Fruit fly (Drosophila melanogaster): ENCODE data around the gene Dyro.

The Dyro gene

dm6 chr3L:11289130-11289716, 6.5 kb downstream of the Dyro start (continued):
- TF ChIP-seq rib (GFP tag; IDR thresholded peaks at IDR 0.05) (0 out of 2 replicates have a peak, but pooled peaks have one; percentile 42), so (GFP tag; IDR thresholded peaks at IDR 0.05) (no peak), CG14441 (GFP tag; IDR thresholded peaks at IDR 0.05) (peak; percentile 11; the same call in 1 of the 2 replicates), Dfd (GFP tag; optimal IDR thresholded peaks at IDR 0.05) (peak in 1 of 2 experiments; percentile 92), tup (GFP tag; optimal IDR thresholded peaks at IDR 0.05) (no peak), CG11456 (GFP tag; IDR thresholded peaks at IDR 0.05) (0 out of 3 replicates have a peak, but pooled peaks have one; percentile 50), Oaz (GFP tag; IDR thresholded peaks at IDR 0.05) (no peak), tx (GFP tag; optimal IDR thresholded peaks at IDR 0.05) (no peak), CG1832 (GFP tag; optimal IDR thresholded peaks at IDR 0.05) (peak; percentile 23), CG32772 (GFP tag; IDR thresholded peaks at IDR 0.05) (0 out of 2 replicates have a peak, but pooled peaks have one; percentile 9), Med (GFP tag) (peak; percentile 67), CG12769 (tag; optimal IDR thresholded peaks at IDR 0.05) (peak; percentile 36), danr (GFP tag; IDR thresholded peaks at IDR 0.05) (no peak), seq (GFP tag; IDR thresholded peaks at IDR 0.05) (0 out of 2 replicates have a peak, but pooled peaks have one; percentile 11), lov (optimal IDR thresholded peaks at IDR 0.05) (no peak), lov (GFP tag; IDR thresholded peaks at IDR 0.05) (no peak), tgo (GFP tag; IDR thresholded peaks at IDR 0.05) (no peak), lola (GFP tag; optimal IDR thresholded peaks at IDR 0.05) (no peak), Lim3 (GFP tag; IDR thresholded peaks at IDR 0.05) (no peak), chinmo (GFP tag; IDR thresholded peaks at IDR 0.05; ENCODE audit: partially characterized antibody) (0 out of 4 replicates have a peak, but pooled peaks have one; percentile 7), pb (GFP tag; optimal IDR thresholded peaks at IDR 0.05) (no peak), Ada2b (GFP tag; IDR thresholded peaks at IDR 0.05) (peak; percentile 13; the same call in 1 of the 2 replicates), CG3847 (GFP tag; IDR thresholded peaks at IDR 0.05) (no peak), ac (GFP tag; optimal IDR thresholded peaks at IDR 0.05) (no peak), Dll (GFP tag; IDR thresholded peaks at IDR 0.05; ENCODE audit: partially characterized antibody) (no peak), CG6854 (GFP tag; optimal IDR thresholded peaks at IDR 0.05) (no peak), sr (GFP tag; IDR thresholded peaks at IDR 0.05) (peak; percentile 81; the same call in 2 of the 3 replicates), trem (tag; optimal IDR thresholded peaks at IDR 0.05) (no peak), CG15696 (tag; optimal IDR thresholded peaks at IDR 0.05) (no peak), da (GFP tag; optimal IDR thresholded peaks at IDR 0.05) (no peak), HLHmδ (GFP tag; optimal IDR thresholded peaks at IDR 0.05) (no peak)

DNA sequence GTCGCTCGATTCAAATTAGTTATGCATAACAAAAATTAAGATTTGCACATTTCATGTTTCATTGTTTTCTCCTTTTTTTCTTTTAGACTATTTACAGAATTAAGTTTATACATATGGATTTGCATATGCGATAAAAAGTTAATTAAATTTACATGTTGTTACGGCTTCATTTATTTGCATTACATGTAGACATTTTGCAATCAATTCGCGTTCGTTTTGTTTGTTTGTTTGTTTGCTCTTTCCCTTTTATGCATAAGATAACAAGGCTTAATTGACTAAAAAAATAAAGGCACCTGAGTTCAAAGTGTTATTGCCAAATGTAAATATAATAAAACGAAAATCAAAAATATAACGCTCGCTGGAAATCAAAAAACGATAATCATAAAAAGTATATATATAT, 7.7 kb downstream of the Dyro start:
- TF ChIP-seq ap (GFP tag; IDR thresholded peaks at IDR 0.05) = no peak
- no peak for TF ChIP-seq Mad (GFP tag; optimal IDR thresholded peaks at IDR 0.05)
- no peak for TF ChIP-seq CG12769 (tag; optimal IDR thresholded peaks at IDR 0.05)
- TF ChIP-seq CG4854 (GFP tag; optimal IDR thresholded peaks at IDR 0.05) = no peak
- no peak for TF ChIP-seq Ptx1 (GFP tag; IDR thresholded peaks at IDR 0.05)
- TF ChIP-seq al (GFP tag; IDR thresholded peaks at IDR 0.05) = no peak

DNA sequence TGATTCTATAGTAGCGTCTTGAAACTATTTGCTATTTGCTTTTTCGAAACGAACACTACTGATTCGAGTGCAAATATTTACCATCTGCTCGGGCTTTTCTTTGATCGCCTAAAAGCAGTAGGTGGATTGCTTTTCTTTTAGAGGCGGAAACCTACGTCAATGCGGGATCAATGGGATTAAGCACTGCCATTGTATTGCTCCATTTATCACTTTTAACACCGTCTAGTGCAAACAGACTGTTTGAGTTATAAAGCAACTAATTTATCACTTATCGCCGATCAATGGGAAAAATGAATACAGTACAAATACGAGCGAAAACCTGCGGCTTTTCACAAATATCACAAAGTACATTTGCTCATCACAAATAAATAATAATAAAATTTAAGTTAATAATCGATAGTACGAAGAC, 9.1 kb downstream of the Dyro start:
- no peak for TF ChIP-seq CG9817 (tag; optimal IDR thresholded peaks at IDR 0.05)
- peak; percentile 40 for TF ChIP-seq CG6813 (GFP tag; optimal IDR thresholded peaks at IDR 0.05)
- TF ChIP-seq CG5953 (GFP tag; IDR thresholded peaks at IDR 0.05) = no peak
- no peak for TF ChIP-seq Doc2 (GFP tag; IDR thresholded peaks at IDR 0.05)
- TF ChIP-seq CG17912 (GFP tag; optimal IDR thresholded peaks at IDR 0.05) = no peak
- no peak for TF ChIP-seq Rx (GFP tag; IDR thresholded peaks at IDR 0.05)
- no peak for TF ChIP-seq knrl (GFP tag; IDR thresholded peaks at IDR 0.05; ENCODE audit: partially characterized antibody)
- TF ChIP-seq danr (GFP tag; IDR thresholded peaks at IDR 0.05) = no peak
- no peak for TF ChIP-seq CG3726 (GFP tag; IDR thresholded peaks at IDR 0.05)
- TF ChIP-seq CG7963 (GFP tag; IDR thresholded peaks at IDR 0.05; ENCODE audit: partially characterized antibody) = no peak
- TF ChIP-seq her (GFP tag; optimal IDR thresholded peaks at IDR 0.05) = no peak
- no peak for TF ChIP-seq CG6683 (GFP tag; optimal IDR thresholded peaks at IDR 0.05)
- TF ChIP-seq gro (GFP tag; optimal IDR thresholded peaks at IDR 0.05) = peak; percentile 26
- TF ChIP-seq CG33557 (GFP tag; optimal IDR thresholded peaks at IDR 0.05) = peak; percentile 8
- TF ChIP-seq fru (optimal IDR thresholded peaks at IDR 0.05) = no peak
- TF ChIP-seq ab (GFP tag; optimal IDR thresholded peaks at IDR 0.05) = no peak

Data from whole organism, embryonic.